Worm (Caenorhabditis elegans): ENCODE measurements around the gene clc-4.

DNA sequence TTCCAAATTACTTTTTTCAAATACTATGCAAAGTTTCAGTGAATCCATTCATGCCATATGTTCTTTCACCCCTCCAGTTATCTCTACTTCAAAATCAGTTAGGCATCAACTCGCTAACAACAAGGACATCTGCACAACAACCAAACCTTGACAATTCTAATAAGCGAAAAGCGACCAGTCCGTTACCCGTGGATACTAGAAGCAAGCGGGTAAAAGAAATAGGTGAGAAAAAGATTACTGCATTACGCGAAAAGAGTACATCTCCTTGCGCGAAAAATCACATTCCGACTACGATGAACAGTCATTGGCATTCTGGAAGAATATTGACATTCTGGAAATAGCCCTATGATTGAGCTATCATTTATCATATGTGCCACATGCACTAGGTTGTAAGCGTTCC lies 27.5 kb downstream of the clc-4 start:
- TF ChIP-seq ama-1 (optimal IDR thresholded peaks at IDR 0.05) (no peak), ceh-28 (tag; optimal IDR thresholded peaks at IDR 0.05) (no peak)

Data from whole organism, L4 larva.